Fruit fly (Drosophila melanogaster): ENCODE data around the gene CG9044.
A peak's percentile ranks its signal among the peaks of the same experiment; 100 is the strongest.

Gene CG9044

dm6 chr2L:5999247-5999646 lies 50.0 kb downstream of the CG9044 start, which contains the start of gene Kdm5:
Gene Kdm5 (minus strand): TSS chr2L:5999501.
- TF ChIP-seq psq (GFP tag; optimal IDR thresholded peaks at IDR 0.05) (peak; percentile 32), dsf (GFP tag; optimal IDR thresholded peaks at IDR 0.05; ENCODE audit: borderline replicate concordance) (no peak), dl (GFP tag; optimal IDR thresholded peaks at IDR 0.05; ENCODE audit: insufficient read depth in 1 of 2, partially characterized antibody in 2 of 2) (no peak), Hr78 (GFP tag; optimal IDR thresholded peaks at IDR 0.05) (no peak), Dif (GFP tag; optimal IDR thresholded peaks at IDR 0.05; ENCODE audit: partially characterized antibody) (no peak), fru (GFP tag; optimal IDR thresholded peaks at IDR 0.05) (peak; percentile 23), Rel (GFP tag; optimal IDR thresholded peaks at IDR 0.05) (no peak), Rel (tag; optimal IDR thresholded peaks at IDR 0.05) (peak; percentile 87), brk (GFP tag; optimal IDR thresholded peaks at IDR 0.05) (no peak), CG32264 (GFP tag; optimal IDR thresholded peaks at IDR 0.05) (no peak), Sp1 (GFP tag; optimal IDR thresholded peaks at IDR 0.05) (peak; percentile 32), GATAd (GFP tag; optimal IDR thresholded peaks at IDR 0.05) (no peak), rgr (GFP tag; optimal IDR thresholded peaks at IDR 0.05) (peak; percentile 51), pan (optimal IDR thresholded peaks at IDR 0.05) (no peak), Hr83 (GFP tag; optimal IDR thresholded peaks at IDR 0.05; ENCODE audit: poor library complexity, severe bottlenecking) (peak; percentile 82), sv (GFP tag; optimal IDR thresholded peaks at IDR 0.05) (no peak), tai (GFP tag; optimal IDR thresholded peaks at IDR 0.05) (no peak), Dfd (GFP tag; optimal IDR thresholded peaks at IDR 0.05) (no peak), HLH106 (tag; optimal IDR thresholded peaks at IDR 0.05) (peak; percentile 27), Hnf4 (GFP tag; optimal IDR thresholded peaks at IDR 0.05) (no peak), sage (GFP tag; optimal IDR thresholded peaks at IDR 0.05) (no peak), CrebA (GFP tag; optimal IDR thresholded peaks at IDR 0.05; ENCODE audit: borderline replicate concordance) (no peak), Myc (optimal IDR thresholded peaks at IDR 0.05) (no peak), Mio (GFP tag; optimal IDR thresholded peaks at IDR 0.05) (no peak), CG9705 (GFP tag; optimal IDR thresholded peaks at IDR 0.05) (no peak), dmrt93B (GFP tag; optimal IDR thresholded peaks at IDR 0.05) (peak; percentile 1), N (GFP tag; optimal IDR thresholded peaks at IDR 0.05) (no peak), foxo (GFP tag; optimal IDR thresholded peaks at IDR 0.05) (peak in 1 of 2 experiments; percentile 38), ey (GFP tag; optimal IDR thresholded peaks at IDR 0.05) (peak; percentile 17), Abd-B (GFP tag; optimal IDR thresholded peaks at IDR 0.05) (no peak), OdsH (GFP tag; optimal IDR thresholded peaks at IDR 0.05) (no peak), jim (GFP tag; optimal IDR thresholded peaks at IDR 0.05) (no peak), h (GFP tag; optimal IDR thresholded peaks at IDR 0.05) (peak; percentile 36), Vsx2 (GFP tag; optimal IDR thresholded peaks at IDR 0.05; ENCODE audit: partially characterized antibody) (no peak), usp (GFP tag; optimal IDR thresholded peaks at IDR 0.05) (no peak), lola (GFP tag; optimal IDR thresholded peaks at IDR 0.05) (no peak), woc (GFP tag; optimal IDR thresholded peaks at IDR 0.05) (no peak), br (GFP tag; optimal IDR thresholded peaks at IDR 0.05) (peak; percentile 56), Jra (GFP tag; optimal IDR thresholded peaks at IDR 0.05) (no peak)

- no peak for TF ChIP-seq dl (GFP tag; optimal IDR thresholded peaks at IDR 0.05; ENCODE audit: insufficient read depth in 1 of 2, partially characterized antibody in 2 of 2)
- TF ChIP-seq rgr (GFP tag; optimal IDR thresholded peaks at IDR 0.05): no peak
- TF ChIP-seq psq (GFP tag; optimal IDR thresholded peaks at IDR 0.05): no peak
- TF ChIP-seq Myc (optimal IDR thresholded peaks at IDR 0.05): no peak
- TF ChIP-seq woc (GFP tag; optimal IDR thresholded peaks at IDR 0.05): no peak
- no peak for TF ChIP-seq brk (GFP tag; optimal IDR thresholded peaks at IDR 0.05)
Observed at dm6 chr2L:6000065-6000464, 50.8 kb downstream of the CG9044 start, which contains the start of gene Tsp26A. Gene Tsp26A (plus strand): TSS chr2L:6000228.

Measured in whole organism, wandering third instar larva.